Worm (Caenorhabditis elegans) whole organism, L3 larva: ENCODE measurements around the gene nhr-177.

ENCODE experiments used
- ZK546.5 ChIP-seq: sonication (generic microtip); optimal IDR thresholded peaks from 2 replicates; lab custom pipeline; 2017; ENCODE audit warnings: missing biosample characterization, missing genetic modification characterization
- ama-1 ChIP-seq: fragments of 150-350 bp; optimal IDR thresholded peaks from 2 replicates; lab custom pipeline; 2018
- ceh-16 ChIP-seq: sonication (generic microtip); optimal IDR thresholded peaks from 2 replicates; lab custom pipeline; 2017; ENCODE audit warnings: missing biosample characterization, missing genetic modification characterization
- ceh-28 ChIP-seq: fragments of 150-350 bp; optimal IDR thresholded peaks from 2 replicates; lab custom pipeline; 2014; ENCODE audit warnings: missing biosample characterization, missing genetic modification reagents, missing genetic modification characterization
- daf-12 ChIP-seq: fragments of 150-350 bp; optimal IDR thresholded peaks from 2 replicates; lab custom pipeline; 2014; ENCODE audit warnings: missing biosample characterization, missing genetic modification reagents, missing genetic modification characterization
- elt-1 ChIP-seq: fragments of 150-350 bp; optimal IDR thresholded peaks from 2 replicates; lab custom pipeline; 2014; ENCODE audit warnings: missing biosample characterization, missing genetic modification characterization
- elt-2 ChIP-seq: sonication (generic microtip); optimal IDR thresholded peaks from 2 replicates; lab custom pipeline; 2016; ENCODE audit warnings: missing genetic modification reagents, mild to moderate bottlenecking, missing genetic modification characterization, missing compliant biosample characterization
- elt-3 ChIP-seq, 3 experiments: fragments of 150-350 bp in 1 of 3; sonication (generic microtip) in 2 of 3; optimal IDR thresholded peaks; 2 replicates in 2 of 3; 4 replicates in 1 of 3; lab custom pipeline; 2014 to 2017; ENCODE audit warnings: missing biosample characterization in 3 of 3, missing genetic modification characterization in 3 of 3
- eor-1 ChIP-seq, 2 experiments: fragments of 150-350 bp; optimal IDR thresholded peaks; 2 replicates each; lab custom pipeline; 2014 to 2018; ENCODE audit warnings: missing biosample characterization in 2 of 2, missing genetic modification characterization in 2 of 2
- fkh-10 ChIP-seq: sonication (generic microtip); optimal IDR thresholded peaks from 2 replicates; lab custom pipeline; 2017; ENCODE audit warnings: missing biosample characterization, missing genetic modification reagents, missing genetic modification characterization
- fos-1 ChIP-seq: fragments of 150-350 bp; optimal IDR thresholded peaks from 2 replicates; lab custom pipeline; 2014; ENCODE audit warnings: missing biosample characterization, missing genetic modification characterization
- hmg-11 ChIP-seq: sonication (generic microtip); optimal IDR thresholded peaks from 2 replicates; lab custom pipeline; 2016; ENCODE audit warnings: missing genetic modification characterization, missing compliant biosample characterization
- jun-1 ChIP-seq: fragments of 150-350 bp; optimal IDR thresholded peaks from 2 replicates; lab custom pipeline; 2014; ENCODE audit warnings: missing biosample characterization, missing genetic modification reagents, missing genetic modification characterization
- lin-15B ChIP-seq: fragments of 150-350 bp; optimal IDR thresholded peaks from 2 replicates; lab custom pipeline; 2014; ENCODE audit warnings: missing biosample characterization, missing genetic modification characterization
- lin-39 ChIP-seq: fragments of 150-350 bp; optimal IDR thresholded peaks from 2 replicates; lab custom pipeline; 2018; ENCODE audit warnings: missing biosample characterization, missing genetic modification reagents, missing genetic modification characterization
- lsy-12 ChIP-seq: sonication (generic microtip); optimal IDR thresholded peaks from 2 replicates; lab custom pipeline; 2016; ENCODE audit warnings: mild to moderate bottlenecking, missing genetic modification characterization, missing compliant biosample characterization
- mdl-1 ChIP-seq: fragments of 150-350 bp; optimal IDR thresholded peaks from 2 replicates; lab custom pipeline; 2014; ENCODE audit warnings: missing biosample characterization, missing genetic modification characterization
- mml-1 ChIP-seq: fragments of 150-350 bp; sonication (generic microtip); optimal IDR thresholded peaks from 3 replicates; lab custom pipeline; 2014; ENCODE audit warnings: missing biosample characterization, missing genetic modification characterization
- nfya-1 ChIP-seq: sonication (generic microtip); optimal IDR thresholded peaks from 2 replicates; lab custom pipeline; 2017; ENCODE audit warnings: missing genetic modification characterization, mild to moderate bottlenecking, missing compliant biosample characterization, antibody characterized with exemption, moderate library complexity; ENCODE audit not compliant: insufficient read depth
- nhr-11 ChIP-seq: fragments of 150-350 bp; optimal IDR thresholded peaks from 2 replicates; lab custom pipeline; 2014; ENCODE audit warnings: missing biosample characterization, missing genetic modification characterization
- nhr-12 ChIP-seq: fragments of 150-350 bp; optimal IDR thresholded peaks from 2 replicates; lab custom pipeline; 2014; ENCODE audit warnings: missing biosample characterization, missing genetic modification characterization
- nhr-23 ChIP-seq: fragments of 150-350 bp; optimal IDR thresholded peaks from 2 replicates; lab custom pipeline; 2014; ENCODE audit warnings: missing biosample characterization, missing genetic modification reagents, missing genetic modification characterization
- nhr-67 ChIP-seq: fragments of 150-350 bp; optimal IDR thresholded peaks from 2 replicates; lab custom pipeline; 2014; ENCODE audit warnings: missing biosample characterization, missing genetic modification characterization
- nhr-76 ChIP-seq: fragments of 150-350 bp; sonication (generic microtip); optimal IDR thresholded peaks from 5 replicates; lab custom pipeline; 2014; ENCODE audit warnings: missing biosample characterization, missing genetic modification characterization
- pha-4 ChIP-seq: fragments of 150-350 bp; optimal IDR thresholded peaks from 2 replicates; lab custom pipeline; 2014; ENCODE audit warnings: missing biosample characterization, missing genetic modification reagents, missing genetic modification characterization
- pqm-1 ChIP-seq: fragments of 150-350 bp; optimal IDR thresholded peaks from 2 replicates; lab custom pipeline; 2017; ENCODE audit warnings: missing biosample characterization, missing genetic modification characterization, inconsistent platforms
- sea-2 ChIP-seq: fragments of 150-350 bp; sonication (generic microtip); optimal IDR thresholded peaks from 4 replicates; lab custom pipeline; 2014; ENCODE audit warnings: missing biosample characterization, missing genetic modification reagents, missing genetic modification characterization
- skn-1 ChIP-seq: fragments of 150-350 bp; optimal IDR thresholded peaks from 2 replicates; lab custom pipeline; 2014; ENCODE audit warnings: missing biosample characterization, missing genetic modification characterization
- snpc-4 ChIP-seq: fragments of 150-350 bp; optimal IDR thresholded peaks from 2 replicates; lab custom pipeline; 2014; ENCODE audit warnings: missing biosample characterization, missing genetic modification characterization
- tbx-2 ChIP-seq: sonication (generic microtip); optimal IDR thresholded peaks from 2 replicates; lab custom pipeline; 2016; ENCODE audit warnings: mild to moderate bottlenecking, missing genetic modification characterization, missing compliant biosample characterization
- unc-39 ChIP-seq: sonication (generic microtip); optimal IDR thresholded peaks from 4 replicates; lab custom pipeline; 2017; ENCODE audit warnings: missing biosample characterization, missing genetic modification characterization
- unc-62 ChIP-seq: fragments of 150-350 bp; sonication (generic microtip); optimal IDR thresholded peaks from 4 replicates; lab custom pipeline; 2014; ENCODE audit warnings: missing biosample characterization, missing genetic modification reagents, missing genetic modification characterization
- zag-1 ChIP-seq: fragments of 150-350 bp; optimal IDR thresholded peaks from 2 replicates; lab custom pipeline; 2014; ENCODE audit warnings: missing biosample characterization, missing genetic modification characterization
- ztf-11 ChIP-seq: fragments of 150-350 bp; optimal IDR thresholded peaks from 2 replicates; lab custom pipeline; 2014; ENCODE audit warnings: missing biosample characterization, missing genetic modification characterization
- ztf-4 ChIP-seq: fragments of 150-350 bp; optimal IDR thresholded peaks from 2 replicates; lab custom pipeline; 2014; ENCODE audit warnings: missing biosample characterization, missing genetic modification characterization

nhr-177 gene

ce11 chrV:1577092-1577709 lies 32.9 kb upstream of the nhr-177 start:
- TF ChIP-seq ama-1 (lab: Kevin White, UChicago) (no peak), fkh-10 (GFP tag; lab: Kevin White, UChicago) (no peak), ceh-16 (tag; lab: Kevin White, UChicago) (no peak), eor-1 (tag; optimal IDR thresholded peaks at IDR 0.05; lab: Kevin White, UChicago) (no peak), lin-39 (tag; lab: Kevin White, UChicago) (no peak), elt-3 (tag; optimal IDR thresholded peaks at IDR 0.05; lab: Kevin White, UChicago) (no peak), nhr-11 (no peak)

ce11 chrV:1578572-1579230 lies 31.4 kb upstream of the nhr-177 start:
- TF ChIP-seq zag-1 (tag; lab: Kevin White, UChicago) (no peak), ztf-11 (tag; lab: Kevin White, UChicago) (no peak), tbx-2 (no peak), nhr-12 (no peak), nhr-76 (tag; lab: Kevin White, UChicago) (no peak), fos-1 (no peak), nhr-11 (no peak), nhr-23 (tag; lab: Kevin White, UChicago) (no peak), ztf-4 (tag; lab: Kevin White, UChicago) (no peak), sea-2 (no peak), unc-39 (tag; lab: Kevin White, UChicago) (no peak), nfya-1 (tag; lab: Kevin White, UChicago) (no peak), fkh-10 (GFP tag; lab: Kevin White, UChicago) (no peak), pqm-1 (tag; lab: Kevin White, UChicago) (no peak), pha-4 (no peak), daf-12 (no peak), hmg-11 (tag; lab: Kevin White, UChicago) (no peak), elt-2 (tag; lab: Kevin White, UChicago) (no peak), jun-1 (tag; lab: Kevin White, UChicago) (no peak)

ce11 chrV:1579790-1580189 lies 30.3 kb upstream of the nhr-177 start:
- TF ChIP-seq elt-1 (tag; lab: Kevin White, UChicago) (peak; percentile 4), ceh-28 (tag; lab: Kevin White, UChicago) (no peak), ztf-4 (tag; lab: Kevin White, UChicago) (no peak), unc-62 (GFP tag; lab: Kevin White, UChicago) (no peak)

ce11 chrV:1583242-1583641 lies 26.8 kb upstream of the nhr-177 start:
- TF ChIP-seq nfya-1 (tag; lab: Kevin White, UChicago): no peak
- TF ChIP-seq mdl-1 (tag; lab: Kevin White, UChicago): no peak
- TF ChIP-seq nhr-11: no peak
- TF ChIP-seq mml-1 (tag; lab: Kevin White, UChicago): no peak
- no peak for TF ChIP-seq snpc-4 (tag; lab: Kevin White, UChicago)
- no peak for TF ChIP-seq lin-39 (tag; lab: Kevin White, UChicago)
- TF ChIP-seq ZK546.5 (tag; lab: Kevin White, UChicago): no peak
- TF ChIP-seq, all 47 proteins: peak for 0

- TF ChIP-seq nfya-1 (tag; lab: Kevin White, UChicago) (no peak), mdl-1 (tag; lab: Kevin White, UChicago) (no peak), skn-1 (no peak), nhr-23 (tag; lab: Kevin White, UChicago) (no peak), lin-39 (tag; lab: Kevin White, UChicago) (no peak), lsy-12 (tag; lab: Kevin White, UChicago) (no peak), lin-15B (no peak), fos-1 (no peak), nhr-67 (no peak), jun-1 (tag; lab: Kevin White, UChicago) (no peak), hmg-11 (tag; lab: Kevin White, UChicago) (no peak), eor-1 (tag; optimal IDR thresholded peaks at IDR 0.05; lab: Kevin White, UChicago) (no peak)
Measured at ce11 chrV:1585411-1585810, 24.7 kb upstream of the nhr-177 start, which contains the start of gene F16B4.7. Gene F16B4.7 (plus strand): TSS chrV:1585711.
